Worm (Caenorhabditis elegans): ENCODE measurements around the gene tbc-6.

Gene tbc-6

ce11 chrII:6842651-6843118, 5.2 kb upstream of the tbc-6 start (continued):
- TF ChIP-seq pag-3 (tag; optimal IDR thresholded peaks at IDR 0.05; ENCODE audit: borderline replicate concordance, insufficient read depth) (no peak), sptf-1 (tag; optimal IDR thresholded peaks at IDR 0.05) (no peak), grh-1 (GFP tag; IDR thresholded peaks at IDR 0.05) (peak; percentile 53; the same call in 1 of the 2 replicates)

- TF ChIP-seq ama-1 (optimal IDR thresholded peaks at IDR 0.05) (no peak), egl-27 (tag; optimal IDR thresholded peaks at IDR 0.05) (peak in 1 of 2 experiments; percentile 45), sox-4 (tag; optimal IDR thresholded peaks at IDR 0.05) (no peak), rnt-1 (tag; optimal IDR thresholded peaks at IDR 0.05) (peak; percentile 47), nhr-237 (tag; optimal IDR thresholded peaks at IDR 0.05) (no peak), ceh-88 (GFP tag; IDR thresholded peaks at IDR 0.05) (no peak), nhr-47 (tag; optimal IDR thresholded peaks at IDR 0.05) (no peak), unc-98 (GFP tag; IDR thresholded peaks at IDR 0.05) (no peak)
Observed at ce11 chrII:6843211-6843610, 4.7 kb upstream of the tbc-6 start.

- TF ChIP-seq mab-9 (GFP tag; IDR thresholded peaks at IDR 0.05) = no peak
- TF ChIP-seq ztf-4 (tag; optimal IDR thresholded peaks at IDR 0.05) = no peak
- TF ChIP-seq hlh-17 (GFP tag; optimal IDR thresholded peaks at IDR 0.05; ENCODE audit: borderline replicate concordance) = no peak
- TF ChIP-seq lin-35 (GFP tag; optimal IDR thresholded peaks at IDR 0.05) = no peak
- TF ChIP-seq nhr-85 (tag) = peak; percentile 62
- TF ChIP-seq elt-3 (tag; optimal IDR thresholded peaks at IDR 0.05) = no peak
- TF ChIP-seq blmp-1 (tag; optimal IDR thresholded peaks at IDR 0.05) = peak; percentile 15
- TF ChIP-seq ceh-82 (tag; optimal IDR thresholded peaks at IDR 0.05) = peak in 1 of 3 experiments; percentile 7
- TF ChIP-seq sup-37 (GFP tag; optimal IDR thresholded peaks at IDR 0.05) = no peak
- no peak for TF ChIP-seq tlp-1 (tag; optimal IDR thresholded peaks at IDR 0.05)
- TF ChIP-seq mep-1 (tag; optimal IDR thresholded peaks at IDR 0.05) = no peak
- no peak for TF ChIP-seq lir-3 (tag; optimal IDR thresholded peaks at IDR 0.05; ENCODE audit: poor library complexity)
- TF ChIP-seq zip-4 (GFP tag; optimal IDR thresholded peaks at IDR 0.05) = no peak
- TF ChIP-seq lin-14 (GFP tag; optimal IDR thresholded peaks at IDR 0.05) = peak; percentile 66
- TF ChIP-seq efl-1 (optimal IDR thresholded peaks at IDR 0.05) = no peak
- TF ChIP-seq efl-1 (GFP tag; optimal IDR thresholded peaks at IDR 0.05 in 1 of 2) = no peak
Observed at ce11 chrII:6843680-6844079, 4.2 kb upstream of the tbc-6 start.

ce11 chrII:6844227-6845005, 3.5 kb upstream of the tbc-6 start:
- no peak for TF ChIP-seq nhr-71 (tag; optimal IDR thresholded peaks at IDR 0.05)
- TF ChIP-seq nhr-237 (tag; optimal IDR thresholded peaks at IDR 0.05) = no peak
- no peak for TF ChIP-seq nhr-11 (tag; optimal IDR thresholded peaks at IDR 0.05)
- no peak for TF ChIP-seq unc-86 (tag; optimal IDR thresholded peaks at IDR 0.05)
- TF ChIP-seq elt-2 (tag; optimal IDR thresholded peaks at IDR 0.05) = no peak
- TF ChIP-seq ztf-11 (tag; optimal IDR thresholded peaks at IDR 0.05) = no peak
- no peak for TF ChIP-seq nhr-20 (tag; optimal IDR thresholded peaks at IDR 0.05)
- no peak for TF ChIP-seq mef-2 (tag; optimal IDR thresholded peaks at IDR 0.05)
- TF ChIP-seq ceh-82 (tag; optimal IDR thresholded peaks at IDR 0.05) = peak in 1 of 3 experiments; percentile 11
- TF ChIP-seq lin-15B (tag; optimal IDR thresholded peaks at IDR 0.05) = no peak
- no peak for TF ChIP-seq pag-3 (tag; optimal IDR thresholded peaks at IDR 0.05; ENCODE audit: borderline replicate concordance, insufficient read depth)
- TF ChIP-seq nhr-12 (tag; optimal IDR thresholded peaks at IDR 0.05) = no peak
- no peak for TF ChIP-seq tlp-1 (tag; optimal IDR thresholded peaks at IDR 0.05)
- TF ChIP-seq nhr-90 (tag; optimal IDR thresholded peaks at IDR 0.05; ENCODE audit: poor library complexity) = no peak
- TF ChIP-seq fkh-8 (tag; optimal IDR thresholded peaks at IDR 0.05) = no peak
- TF ChIP-seq alr-1 (tag; optimal IDR thresholded peaks at IDR 0.05; ENCODE audit: borderline replicate concordance) = no peak
- TF ChIP-seq aha-1 (tag; optimal IDR thresholded peaks at IDR 0.05) = no peak
- no peak for TF ChIP-seq lin-13 (GFP tag; optimal IDR thresholded peaks at IDR 0.05)
- no peak for TF ChIP-seq C16A3.4 (tag; optimal IDR thresholded peaks at IDR 0.05)
- TF ChIP-seq Y116A8C.19 (tag; optimal IDR thresholded peaks at IDR 0.05; ENCODE audit: borderline replicate concordance) = no peak
- TF ChIP-seq lin-35 (GFP tag; optimal IDR thresholded peaks at IDR 0.05) = no peak
- no peak for TF ChIP-seq fos-1 (tag; optimal IDR thresholded peaks at IDR 0.05)
- TF ChIP-seq hpl-2 (GFP tag; optimal IDR thresholded peaks at IDR 0.05) = no peak
- TF ChIP-seq nhr-47 (tag; optimal IDR thresholded peaks at IDR 0.05) = no peak
- peak; percentile 61 for TF ChIP-seq skn-1 (tag; optimal IDR thresholded peaks at IDR 0.05)

Measured in whole organism, L1 larva.